Worm (Caenorhabditis elegans) whole organism, late embryonic: ENCODE data around the gene anmt-2.

Experiments
- C08G9.2 ChIP-seq: sonication (generic microtip); optimal IDR thresholded peaks from 2 replicates; lab custom pipeline; 2016; ENCODE audit warnings: mild to moderate bottlenecking, missing genetic modification characterization, moderate library complexity, missing compliant biosample characterization
- C38D4.7 ChIP-seq: fragments of 200-800 bp; sonication (Bioruptor generic); optimal IDR thresholded peaks from 2 replicates; lab custom pipeline; 2018; ENCODE audit warnings: mild to moderate bottlenecking, missing genetic modification characterization, moderate library complexity, missing compliant biosample characterization
- F13H6.1 ChIP-seq: sonication (generic microtip); optimal IDR thresholded peaks from 2 replicates; lab custom pipeline; 2016; ENCODE audit warnings: missing genetic modification characterization, missing compliant biosample characterization
- T23F11.4 ChIP-seq: fragments of 200-800 bp; sonication (Bioruptor generic); optimal IDR thresholded peaks from 2 replicates; lab custom pipeline; 2018; ENCODE audit warnings: mild to moderate bottlenecking, missing genetic modification characterization, missing compliant biosample characterization
- ama-1 ChIP-seq: fragments of 150-350 bp; optimal IDR thresholded peaks from 2 replicates; lab custom pipeline; 2014
- ceh-14 ChIP-seq: sonication (generic microtip); optimal IDR thresholded peaks from 2 replicates; lab custom pipeline; 2016; ENCODE audit warnings: missing genotype, missing genetic modification characterization, missing compliant biosample characterization
- ceh-18 ChIP-seq: sonication (generic microtip); optimal IDR thresholded peaks from 2 replicates; lab custom pipeline; 2016; ENCODE audit warnings: missing genetic modification characterization, missing compliant biosample characterization
- ceh-2 ChIP-seq: sonication (generic microtip); optimal IDR thresholded peaks from 2 replicates; lab custom pipeline; 2016; ENCODE audit warnings: missing genotype, missing genetic modification characterization, missing compliant biosample characterization
- ceh-22 ChIP-seq: sonication (generic microtip); optimal IDR thresholded peaks from 2 replicates; lab custom pipeline; 2017; ENCODE audit warnings: missing biosample characterization, missing genetic modification characterization
- ceh-24 ChIP-seq: sonication (generic microtip); optimal IDR thresholded peaks from 2 replicates; lab custom pipeline; 2016; ENCODE audit warnings: mild to moderate bottlenecking, missing genetic modification characterization, missing compliant biosample characterization
- ceh-30 ChIP-seq: fragments of 150-350 bp; optimal IDR thresholded peaks from 2 replicates; lab custom pipeline; 2014; ENCODE audit warnings: missing biosample characterization, missing genetic modification characterization
- ceh-31 ChIP-seq: sonication (generic microtip); optimal IDR thresholded peaks from 2 replicates; lab custom pipeline; 2016; ENCODE audit warnings: missing genetic modification characterization, missing compliant biosample characterization
- ceh-34 ChIP-seq: sonication (generic microtip); optimal IDR thresholded peaks from 2 replicates; lab custom pipeline; 2016; ENCODE audit warnings: mild to moderate bottlenecking, missing genetic modification characterization, missing compliant biosample characterization
- ceh-48 ChIP-seq: sonication (generic microtip); optimal IDR thresholded peaks from 2 replicates; lab custom pipeline; 2016; ENCODE audit warnings: missing genetic modification characterization, inconsistent platforms, missing compliant biosample characterization
- che-1 ChIP-seq: sonication (generic microtip); optimal IDR thresholded peaks from 2 replicates; lab custom pipeline; 2016; ENCODE audit warnings: mild to moderate bottlenecking, missing genetic modification characterization, missing compliant biosample characterization
- dve-1 ChIP-seq: sonication (generic microtip); optimal IDR thresholded peaks from 2 replicates; lab custom pipeline; 2017; ENCODE audit warnings: antibody characterized with exemption, mild to moderate bottlenecking, missing genetic modification characterization, missing compliant biosample characterization
- elt-2 ChIP-seq: sonication (generic microtip); optimal IDR thresholded peaks from 2 replicates; lab custom pipeline; 2016; ENCODE audit warnings: missing genetic modification reagents, missing genetic modification characterization, missing compliant biosample characterization
- elt-4 ChIP-seq: sonication (generic microtip); optimal IDR thresholded peaks from 2 replicates; lab custom pipeline; 2016; ENCODE audit warnings: missing genetic modification characterization, missing compliant biosample characterization
- fax-1 ChIP-seq: sonication (generic microtip); optimal IDR thresholded peaks from 2 replicates; lab custom pipeline; 2016; ENCODE audit warnings: missing genotype, missing genetic modification characterization, missing compliant biosample characterization
- fkh-10 ChIP-seq: fragments of 150-350 bp; optimal IDR thresholded peaks from 2 replicates; lab custom pipeline; 2014; ENCODE audit warnings: missing biosample characterization, missing genetic modification reagents, missing genetic modification characterization
- fkh-6 ChIP-seq: sonication (generic microtip); optimal IDR thresholded peaks from 2 replicates; lab custom pipeline; 2016; ENCODE audit warnings: missing genetic modification characterization, missing compliant biosample characterization
- gmeb-2 ChIP-seq: sonication (generic microtip); optimal IDR thresholded peaks from 2 replicates; lab custom pipeline; 2016; ENCODE audit warnings: missing genetic modification characterization, inconsistent platforms, missing compliant biosample characterization
- hlh-13 ChIP-seq: fragments of 200-800 bp; sonication (Bioruptor generic); optimal IDR thresholded peaks from 2 replicates; lab custom pipeline; 2018; ENCODE audit warnings: mild to moderate bottlenecking, missing genetic modification characterization, missing compliant biosample characterization
- hlh-15 ChIP-seq: sonication (generic microtip); optimal IDR thresholded peaks from 2 replicates; lab custom pipeline; 2016; ENCODE audit warnings: missing genetic modification characterization, missing compliant biosample characterization
- hlh-30 ChIP-seq: sonication (generic microtip); optimal IDR thresholded peaks from 2 replicates; lab custom pipeline; 2017; ENCODE audit warnings: antibody characterized with exemption, missing genetic modification characterization, missing compliant biosample characterization; ENCODE audit not compliant: insufficient read depth
- hlh-6 ChIP-seq: sonication (generic microtip); optimal IDR thresholded peaks from 2 replicates; lab custom pipeline; 2016; ENCODE audit warnings: missing genotype, missing genetic modification characterization, missing compliant biosample characterization
- lim-6 ChIP-seq: sonication (generic microtip); optimal IDR thresholded peaks from 2 replicates; lab custom pipeline; 2016; ENCODE audit warnings: missing genetic modification characterization, missing compliant biosample characterization
- lin-11 ChIP-seq: fragments of 200-800 bp; sonication (Bioruptor generic); optimal IDR thresholded peaks from 2 replicates; lab custom pipeline; 2018; ENCODE audit warnings: mild to moderate bottlenecking, missing genetic modification characterization, missing compliant biosample characterization
- madf-2 ChIP-seq: sonication (generic microtip); optimal IDR thresholded peaks from 2 replicates; lab custom pipeline; 2017; ENCODE audit warnings: missing genetic modification characterization, missing compliant biosample characterization
- nfya-1 ChIP-seq: sonication (generic microtip); optimal IDR thresholded peaks from 2 replicates; lab custom pipeline; 2017; ENCODE audit warnings: missing genetic modification characterization, mild to moderate bottlenecking, missing compliant biosample characterization, antibody characterized with exemption, moderate library complexity
- nhr-232 ChIP-seq: sonication (generic microtip); optimal IDR thresholded peaks from 2 replicates; lab custom pipeline; 2016; ENCODE audit warnings: missing genetic modification characterization, missing compliant biosample characterization
- pag-3 ChIP-seq: sonication (generic microtip); optimal IDR thresholded peaks from 2 replicates; lab custom pipeline; 2016; ENCODE audit warnings: missing compliant biosample characterization, missing genetic modification characterization, borderline replicate concordance
- pat-9 ChIP-seq: fragments of 200-800 bp; sonication (Bioruptor generic); optimal IDR thresholded peaks from 2 replicates; lab custom pipeline; 2018; ENCODE audit warnings: mild to moderate bottlenecking, missing genetic modification characterization, moderate library complexity, missing compliant biosample characterization
- pax-1 ChIP-seq: fragments of 150-350 bp; optimal IDR thresholded peaks from 2 replicates; lab custom pipeline; 2014; ENCODE audit warnings: missing biosample characterization, missing genetic modification characterization
- ref-2 ChIP-seq: sonication (generic microtip); optimal IDR thresholded peaks from 2 replicates; lab custom pipeline; 2016; ENCODE audit warnings: missing genetic modification characterization, missing compliant biosample characterization
- rnt-1 ChIP-seq: sonication (generic microtip); optimal IDR thresholded peaks from 2 replicates; lab custom pipeline; 2016; ENCODE audit warnings: missing genetic modification characterization, missing compliant biosample characterization
- sox-2 ChIP-seq: fragments of 200-800 bp; sonication (Bioruptor generic); IDR thresholded peaks from 2 replicates; pipeline ENCODE4 v1.3.6; 2022; ENCODE audit warnings: missing genetic modification reagents, missing genetic modification characterization, missing compliant biosample characterization
- tbx-7 ChIP-seq: sonication (generic microtip); optimal IDR thresholded peaks from 2 replicates; lab custom pipeline; 2016; ENCODE audit warnings: missing genotype, missing genetic modification characterization, missing compliant biosample characterization
- ttx-3 ChIP-seq: sonication (generic microtip); optimal IDR thresholded peaks from 2 replicates; lab custom pipeline; 2016; ENCODE audit warnings: missing genetic modification reagents, missing genetic modification characterization, missing compliant biosample characterization
- unc-42 ChIP-seq: sonication (generic microtip); optimal IDR thresholded peaks from 2 replicates; lab custom pipeline; 2016; ENCODE audit warnings: missing genotype, missing genetic modification characterization, missing compliant biosample characterization
- unc-55 ChIP-seq: sonication (generic microtip); optimal IDR thresholded peaks from 2 replicates; lab custom pipeline; 2017; ENCODE audit warnings: missing biosample characterization, missing genetic modification reagents, missing genetic modification characterization
- unc-86 ChIP-seq: sonication (generic microtip); optimal IDR thresholded peaks from 2 replicates; lab custom pipeline; 2016; ENCODE audit warnings: missing genetic modification characterization, missing compliant biosample characterization
- zip-5 ChIP-seq: sonication (generic microtip); optimal IDR thresholded peaks from 2 replicates; lab custom pipeline; 2016; ENCODE audit warnings: missing genetic modification characterization, missing compliant biosample characterization

Gene anmt-2

DNA sequence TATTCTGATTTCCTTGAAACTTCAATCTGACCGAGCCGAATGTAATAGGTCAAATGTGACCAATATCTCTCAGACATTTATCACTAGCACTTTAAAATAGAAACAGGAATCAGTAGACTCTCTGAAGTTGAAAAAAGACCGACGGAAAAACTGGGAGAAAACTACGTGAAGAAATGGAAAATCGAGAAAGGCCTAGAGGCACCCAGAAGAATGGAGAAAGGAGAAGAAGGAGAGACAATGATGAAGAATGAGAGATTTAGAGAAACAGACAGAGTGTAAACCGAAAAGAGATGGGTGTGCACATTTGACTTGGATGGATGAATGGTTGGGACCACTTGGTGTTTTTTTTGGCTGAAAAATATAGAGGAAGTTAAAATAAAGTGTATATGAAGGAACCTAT lies 12.5 kb upstream of the anmt-2 start:
- no peak for TF ChIP-seq elt-2 (tag; lab: Kevin White, UChicago)
- TF ChIP-seq hlh-15 (tag; lab: Kevin White, UChicago) = no peak
- no peak for TF ChIP-seq T23F11.4 (GFP tag; lab: Kevin White, UChicago)
- no peak for TF ChIP-seq lin-11 (tag; lab: Kevin White, UChicago)
- no peak for TF ChIP-seq madf-2 (tag; lab: Kevin White, UChicago)
- TF ChIP-seq hlh-13 (GFP tag; lab: Kevin White, UChicago) = no peak
- no peak for TF ChIP-seq ceh-22 (tag; lab: Kevin White, UChicago)
- no peak for TF ChIP-seq che-1 (tag; lab: Kevin White, UChicago)
- TF ChIP-seq ceh-31 = peak; percentile 31
- no peak for TF ChIP-seq ceh-14 (tag; lab: Kevin White, UChicago)
- no peak for TF ChIP-seq ama-1 (lab: Kevin White, UChicago)
- TF ChIP-seq lim-6 (tag; lab: Kevin White, UChicago) = no peak
- no peak for TF ChIP-seq hlh-30 (tag; lab: Kevin White, UChicago)
- TF ChIP-seq ceh-30 (tag; lab: Kevin White, UChicago) = no peak
- no peak for TF ChIP-seq unc-42 (tag; lab: Kevin White, UChicago)
- TF ChIP-seq nhr-232 = no peak
- no peak for TF ChIP-seq hlh-6 (tag; lab: Kevin White, UChicago)
- TF ChIP-seq zip-5 (tag; lab: Kevin White, UChicago) = no peak
- TF ChIP-seq ceh-24 (tag; lab: Kevin White, UChicago) = no peak
- TF ChIP-seq nfya-1 (tag; lab: Kevin White, UChicago) = peak; percentile 35
- TF ChIP-seq gmeb-2 (tag; lab: Kevin White, UChicago) = no peak
- no peak for TF ChIP-seq sox-2 (GFP tag; lab: Robert Waterston, UW)
- TF ChIP-seq ceh-18 (tag; lab: Kevin White, UChicago) = peak; percentile 45
- no peak for TF ChIP-seq fkh-6
- no peak for TF ChIP-seq ceh-48 (tag; lab: Kevin White, UChicago)
- no peak for TF ChIP-seq C08G9.2
- no peak for TF ChIP-seq unc-86
- no peak for TF ChIP-seq pat-9
- TF ChIP-seq unc-55 (GFP tag; lab: Kevin White, UChicago) = peak; percentile 44
- TF ChIP-seq pax-1 = peak; percentile 72
- TF ChIP-seq rnt-1 = peak; percentile 42

DNA sequence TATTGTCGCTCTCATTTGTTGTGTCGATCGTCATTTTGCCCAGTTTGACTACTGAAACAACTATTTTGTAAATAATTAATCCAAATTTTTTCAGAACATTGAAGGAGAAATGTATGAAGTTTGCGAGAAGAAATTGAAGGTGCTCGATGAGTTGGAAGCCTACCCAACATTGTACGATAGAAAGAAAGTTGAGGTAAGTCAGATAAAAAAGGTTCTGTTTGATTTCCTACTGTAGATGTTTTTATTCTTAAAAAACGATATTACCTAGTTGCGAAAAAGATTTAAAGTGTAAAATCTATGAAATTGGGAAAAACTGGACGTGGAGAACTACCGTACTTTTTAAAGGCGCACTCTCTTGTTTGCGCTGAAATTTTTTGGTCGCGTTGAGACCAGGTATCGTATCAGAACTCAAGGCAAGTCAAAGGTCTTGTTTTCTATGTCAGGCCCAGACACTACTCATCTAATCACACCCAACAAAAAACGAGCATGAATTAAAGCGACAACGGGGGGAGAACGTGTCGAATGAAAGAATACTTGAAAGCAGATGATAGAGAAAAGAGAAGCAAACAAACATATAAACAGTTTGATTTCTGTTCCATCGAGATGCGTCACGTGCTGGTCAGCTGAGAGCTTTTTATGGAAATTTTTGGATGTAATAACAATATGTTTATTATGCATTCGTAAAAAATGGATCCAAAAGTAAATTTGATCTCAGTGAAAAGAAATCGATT lies 11.1 kb upstream of the anmt-2 start, which contains the start of gene efk-1:
efk-1 (minus strand) TSS at position 51 of the 731 bp plus-strand sequence.
- no peak for TF ChIP-seq unc-42 (tag; lab: Kevin White, UChicago)
- TF ChIP-seq ref-2 (tag; lab: Kevin White, UChicago) = no peak
- TF ChIP-seq ceh-2 = no peak
- TF ChIP-seq fkh-10 (GFP tag; lab: Kevin White, UChicago) = no peak
- no peak for TF ChIP-seq fax-1 (tag; lab: Kevin White, UChicago)
- TF ChIP-seq lim-6 (tag; lab: Kevin White, UChicago) = no peak
- no peak for TF ChIP-seq C38D4.7 (GFP tag; lab: Kevin White, UChicago)
- TF ChIP-seq ama-1 (lab: Kevin White, UChicago) = no peak
- no peak for TF ChIP-seq ceh-34 (tag; lab: Kevin White, UChicago)
- TF ChIP-seq che-1 (tag; lab: Kevin White, UChicago) = no peak

DNA sequence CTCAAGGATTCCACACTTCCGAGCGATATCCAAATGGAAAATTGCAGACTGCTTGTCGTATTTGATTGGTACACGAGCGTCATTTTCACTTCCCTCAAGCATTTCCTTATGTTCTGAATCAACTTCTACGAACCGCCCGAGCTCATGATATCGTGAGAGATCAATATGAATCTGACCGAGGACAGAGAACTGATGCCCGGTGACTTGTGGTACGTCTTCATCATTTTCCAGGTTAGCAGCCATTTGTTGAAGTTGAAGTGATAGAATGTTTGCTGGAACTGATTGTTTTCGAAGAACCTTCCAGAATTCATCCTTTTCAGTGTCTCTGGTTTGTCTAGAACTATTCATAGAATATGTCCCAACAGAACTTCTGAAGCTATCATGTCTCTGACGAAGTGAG lies 9.1 kb upstream of the anmt-2 start:
- TF ChIP-seq ttx-3 (tag; lab: Kevin White, UChicago) (no peak), unc-55 (GFP tag; lab: Kevin White, UChicago) (no peak), tbx-7 (tag; lab: Kevin White, UChicago) (no peak), ceh-34 (tag; lab: Kevin White, UChicago) (no peak), ceh-18 (tag; lab: Kevin White, UChicago) (no peak), F13H6.1 (no peak), T23F11.4 (GFP tag; lab: Kevin White, UChicago) (no peak), hlh-30 (tag; lab: Kevin White, UChicago) (no peak), ceh-31 (no peak), pag-3 (tag; lab: Kevin White, UChicago) (no peak), ref-2 (tag; lab: Kevin White, UChicago) (no peak), elt-4 (tag; lab: Kevin White, UChicago) (no peak), lin-11 (tag; lab: Kevin White, UChicago) (no peak), dve-1 (no peak), fkh-6 (no peak)
- TF ChIP-seq, all 69 proteins: peak for 0
